3 worm cellular contexts compared by ENCODE assay signal in the genomic region with DNA sequence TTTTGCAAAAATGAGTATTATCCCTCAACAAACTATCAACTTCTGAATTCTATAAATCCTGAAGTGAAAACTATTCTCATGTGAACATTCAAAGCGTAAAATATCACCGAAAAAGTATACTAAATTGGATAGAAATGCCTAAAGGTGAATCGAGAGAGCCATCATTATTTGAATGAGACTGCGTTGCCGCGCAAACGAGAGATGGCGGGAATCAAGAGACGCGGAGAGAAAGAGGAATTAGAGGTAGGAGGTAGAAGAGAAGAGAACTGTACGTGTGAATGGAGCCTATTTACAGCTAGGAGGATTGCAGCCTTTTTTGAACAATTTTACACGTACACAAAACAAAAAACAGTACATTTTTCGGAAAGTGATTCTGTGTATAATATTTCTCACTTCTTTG.
TF ChIP-seq lines count a peak whose summit lies in the region.

No protein-coding gene starts in this region.

TF ChIP-seq in whole organism, L1 larva, 84 proteins besides CTCF, POLR2A, EP300 and RAD21:
- TF ChIP-seq lin-35 (GFP tag; optimal IDR thresholded peaks at IDR 0.05; lab: Kevin White, UChicago), result peak in 1 of 2 experiments; percentile 68
- TF ChIP-seq C04F5.9 (tag; optimal IDR thresholded peaks at IDR 0.05; lab: Kevin White, UChicago), result no peak
- no peak for TF ChIP-seq vab-15 (tag; optimal IDR thresholded peaks at IDR 0.05; lab: Kevin White, UChicago)
- no peak for TF ChIP-seq lin-14 (GFP tag; optimal IDR thresholded peaks at IDR 0.05; lab: Kevin White, UChicago)
- TF ChIP-seq unc-86 (tag; optimal IDR thresholded peaks at IDR 0.05; lab: Kevin White, UChicago), result no peak
- no peak for TF ChIP-seq xbp-1 (tag; optimal IDR thresholded peaks at IDR 0.05; lab: Kevin White, UChicago)
- no peak for TF ChIP-seq fkh-8 (tag; optimal IDR thresholded peaks at IDR 0.05; lab: Kevin White, UChicago)
- TF ChIP-seq hpl-2 (GFP tag; optimal IDR thresholded peaks at IDR 0.05; lab: Kevin White, UChicago), result no peak
- no peak for TF ChIP-seq nhr-90 (tag; optimal IDR thresholded peaks at IDR 0.05; lab: Kevin White, UChicago; ENCODE audit: poor library complexity)
- TF ChIP-seq hlh-17 (GFP tag; optimal IDR thresholded peaks at IDR 0.05; lab: Kevin White, UChicago; ENCODE audit: borderline replicate concordance), result no peak
- no peak for TF ChIP-seq egl-27 (tag; optimal IDR thresholded peaks at IDR 0.05; lab: Kevin White, UChicago)
- TF ChIP-seq dpl-1 (GFP tag; optimal IDR thresholded peaks at IDR 0.05; lab: Kevin White, UChicago), result peak; percentile 39 to 56 (median 50)
- TF ChIP-seq lin-13 (GFP tag; optimal IDR thresholded peaks at IDR 0.05; lab: Kevin White, UChicago), result no peak
- no peak for TF ChIP-seq nhr-12 (tag; optimal IDR thresholded peaks at IDR 0.05; lab: Kevin White, UChicago)
- TF ChIP-seq lir-3 (tag; optimal IDR thresholded peaks at IDR 0.05; lab: Kevin White, UChicago; ENCODE audit: poor library complexity), result no peak
- TF ChIP-seq efl-1 (optimal IDR thresholded peaks at IDR 0.05; lab: Kevin White, UChicago), result peak; percentile 32 to 46
- peak; percentile 52 to 92 for TF ChIP-seq efl-1 (GFP tag; optimal IDR thresholded peaks at IDR 0.05 in 1 of 2; lab: Kevin White, UChicago)
- no peak for TF ChIP-seq unc-62 (GFP tag; optimal IDR thresholded peaks at IDR 0.05; lab: Kevin White, UChicago)
- no peak for TF ChIP-seq C34B4.2 (tag; optimal IDR thresholded peaks at IDR 0.05; lab: Kevin White, UChicago)
- no peak for TF ChIP-seq fkh-10 (GFP tag; optimal IDR thresholded peaks at IDR 0.05; lab: Kevin White, UChicago)
- TF ChIP-seq snu-23 (GFP tag; optimal IDR thresholded peaks at IDR 0.05; lab: Kevin White, UChicago), result no peak
- TF ChIP-seq ztf-11 (tag; optimal IDR thresholded peaks at IDR 0.05; lab: Kevin White, UChicago), result no peak
- no peak for TF ChIP-seq tbx-2 (tag; optimal IDR thresholded peaks at IDR 0.05; lab: Kevin White, UChicago)
- TF ChIP-seq blmp-1 (tag; optimal IDR thresholded peaks at IDR 0.05; lab: Kevin White, UChicago), result peak; percentile 11
- TF ChIP-seq ceh-88 (GFP tag; IDR thresholded peaks at IDR 0.05; lab: Robert Waterston, UW), result no peak
TF ChIP-seq in whole organism, L1 larva: peak in this region for 4.

TF ChIP-seq in whole organism, L3 larva, 47 proteins besides CTCF, POLR2A, EP300 and RAD21:
- TF ChIP-seq nhr-237 (tag; optimal IDR thresholded peaks at IDR 0.05; lab: Kevin White, UChicago) (no peak), pha-4 (tag; optimal IDR thresholded peaks at IDR 0.05; lab: Kevin White, UChicago) (peak; percentile 15)

TF ChIP-seq in whole organism, L4 larva, 104 proteins besides CTCF, POLR2A, EP300 and RAD21:
- TF ChIP-seq nhr-237 (tag; optimal IDR thresholded peaks at IDR 0.05; lab: Kevin White, UChicago) (no peak), mep-1 (tag; optimal IDR thresholded peaks at IDR 0.05; lab: Kevin White, UChicago) (no peak), nhr-76 (tag; optimal IDR thresholded peaks at IDR 0.05; lab: Kevin White, UChicago) (no peak), dpl-1 (GFP tag; optimal IDR thresholded peaks at IDR 0.05; lab: Kevin White, UChicago) (peak; percentile 26)

Comparison
In these comparisons a context has a peak if more than half of its experiments do, and no peak if none do; other contexts are left out.
1. Of the 29 proteins assayed by ChIP-seq in both whole organism, L4 larva and whole organism, L1 larva: peak only in whole organism, L4 larva: none; only in whole organism, L1 larva: none; in both: dpl-1; in neither: 28.